Worm (Caenorhabditis elegans): Measurements from ENCODE around the gene Y116A8C.10.

Y116A8C.10 gene

ce11 chrIV:16962445-16962844 is 23.5 kb upstream of the Y116A8C.10 start:
- TF ChIP-seq hrde-1 (tag; optimal IDR thresholded peaks at IDR 0.05; ENCODE audit: borderline replicate concordance) (no peak), tbp1 (GFP tag; optimal IDR thresholded peaks at IDR 0.05) (no peak), zfh-2 (GFP tag; conservative IDR thresholded peaks at IDR 0.05) (peak; percentile 92), egrh-3 (GFP tag; IDR thresholded peaks at IDR 0.05) (peak; percentile 83), madf-3 (GFP tag; IDR thresholded peaks at IDR 0.05) (0 out of 2 replicates have a peak, but pooled peaks have one; percentile 16), nhr-179 (tag; optimal IDR thresholded peaks at IDR 0.05) (no peak), madf-6 (GFP tag; IDR thresholded peaks at IDR 0.05) (no peak), atf-7 (tag; optimal IDR thresholded peaks at IDR 0.05) (no peak)

ce11 chrIV:16952389-16952788 is 13.5 kb upstream of the Y116A8C.10 start:
- peak; percentile 48; the same call in 1 of the 2 replicates for TF ChIP-seq zfh-2 (GFP tag; conservative IDR thresholded peaks at IDR 0.05)
- no peak for TF ChIP-seq somi-1 (GFP tag; optimal IDR thresholded peaks at IDR 0.05)

- TF ChIP-seq snpc-4 (GFP tag; optimal IDR thresholded peaks at IDR 0.05) (no peak), snpc-4 (tag; optimal IDR thresholded peaks at IDR 0.05) (peak in 1 of 4 experiments; percentile 41), ceh-58 (GFP tag; IDR thresholded peaks at IDR 0.05) (no peak), B0019.2 (GFP tag; conservative IDR thresholded peaks at IDR 0.05) (no peak), ZK185.1 (tag; optimal IDR thresholded peaks at IDR 0.05; ENCODE audit: poor library complexity, severe bottlenecking) (no peak), die-1 (tag; optimal IDR thresholded peaks at IDR 0.05) (no peak), tlf-1 (GFP tag; optimal IDR thresholded peaks at IDR 0.05) (no peak)
These were observed 10.9 kb upstream of the Y116A8C.10 start, which contains the start of gene rad-54.B for ce11 chrIV:16949767-16950166. TSS of gene rad-54.B (plus strand) at chrIV:16950067.

- no peak for TF ChIP-seq F33H1.4 (GFP tag; IDR thresholded peaks at IDR 0.05)
- peak in 1 of 2 experiments; percentile 1 for TF ChIP-seq rec-8 (tag; optimal IDR thresholded peaks at IDR 0.05)
- TF ChIP-seq T07F8.4 (tag; optimal IDR thresholded peaks at IDR 0.05): no peak
- no peak for TF ChIP-seq lir-1 (GFP tag; conservative IDR thresholded peaks at IDR 0.05)
- no peak for TF ChIP-seq fkh-3 (tag; optimal IDR thresholded peaks at IDR 0.05)
- peak; percentile 42 for TF ChIP-seq rpc-1 (optimal IDR thresholded peaks at IDR 0.05)
- TF ChIP-seq rpc-1 (tag; optimal IDR thresholded peaks at IDR 0.05): no peak
- TF ChIP-seq lag-1 (GFP tag; IDR thresholded peaks at IDR 0.05): no peak
- TF ChIP-seq attf-6 (GFP tag; IDR thresholded peaks at IDR 0.05): peak; percentile 86
- no peak for TF ChIP-seq B0261.1 (tag; optimal IDR thresholded peaks at IDR 0.05)
- TF ChIP-seq snpc-1.1 (tag; optimal IDR thresholded peaks at IDR 0.05; ENCODE audit: insufficient read depth): peak; percentile 70
- TF ChIP-seq snpc-1.3 (tag; optimal IDR thresholded peaks at IDR 0.05; ENCODE audit: insufficient read depth): peak; percentile 89
- TF ChIP-seq hrde-1 (tag; optimal IDR thresholded peaks at IDR 0.05; ENCODE audit: borderline replicate concordance): no peak
- TF ChIP-seq bed-1 (GFP tag; IDR thresholded peaks at IDR 0.05): no peak
- no peak for TF ChIP-seq somi-1 (GFP tag; optimal IDR thresholded peaks at IDR 0.05)
- 0 out of 2 replicates have a peak, but pooled peaks have one; percentile 33 for TF ChIP-seq ekl-4 (GFP tag; IDR thresholded peaks at IDR 0.05)
- TF ChIP-seq ZK185.1 (tag; optimal IDR thresholded peaks at IDR 0.05; ENCODE audit: poor library complexity, severe bottlenecking): no peak
- no peak for TF ChIP-seq C06A6.2 (GFP tag; conservative IDR thresholded peaks at IDR 0.05)
- no peak for TF ChIP-seq F57A8.1 (GFP tag; optimal IDR thresholded peaks at IDR 0.05)
- no peak for TF ChIP-seq T26A5.8 (tag; optimal IDR thresholded peaks at IDR 0.05)
- no peak for TF ChIP-seq nfya-1 (tag; optimal IDR thresholded peaks at IDR 0.05; ENCODE audit: borderline replicate concordance, insufficient read depth)
- TF ChIP-seq Y79H2A.3 (GFP tag; conservative IDR thresholded peaks at IDR 0.05): no peak
- no peak for TF ChIP-seq B0019.2 (GFP tag; conservative IDR thresholded peaks at IDR 0.05)
- peak; percentile 56 for TF ChIP-seq lin-54 (GFP tag; optimal IDR thresholded peaks at IDR 0.05)
- TF ChIP-seq ztf-18 (tag; optimal IDR thresholded peaks at IDR 0.05): no peak
- no peak for TF ChIP-seq hlh-12 (tag; optimal IDR thresholded peaks at IDR 0.05)
- no peak for TF ChIP-seq nhr-120 (GFP tag; IDR thresholded peaks at IDR 0.05)
- no peak for TF ChIP-seq die-1 (tag; optimal IDR thresholded peaks at IDR 0.05)
- TF ChIP-seq egrh-3 (GFP tag; IDR thresholded peaks at IDR 0.05): no peak
- no peak for TF ChIP-seq zfh-2 (GFP tag; conservative IDR thresholded peaks at IDR 0.05)
- TF ChIP-seq mel-28 (tag; optimal IDR thresholded peaks at IDR 0.05; ENCODE audit: borderline replicate concordance): no peak
- no peak for TF ChIP-seq tbx-9 (tag; optimal IDR thresholded peaks at IDR 0.05; ENCODE audit: borderline replicate concordance)
- TF ChIP-seq lin-35 (GFP tag; optimal IDR thresholded peaks at IDR 0.05): peak in 1 of 3 experiments; percentile 37
These were observed 7.8 kb upstream of the Y116A8C.10 start, which contains the start of the genes Y116A8C.9 and arf-6 for ce11 chrIV:16946746-16947145. TSS of gene Y116A8C.9 (minus strand) at chrIV:16946800. TSS of gene arf-6 (plus strand) at chrIV:16947120.

All from whole organism, young adult.